Worm (Caenorhabditis elegans): Measurements from ENCODE around the gene puf-11.

The puf-11 gene

ce11 chrIV:6383970-6384369, 37.4 kb upstream of the puf-11 start, which contains the start of gene shl-1:
Gene shl-1 (minus strand): TSS chrIV:6384070.
- TF ChIP-seq ceh-13 (GFP tag; optimal IDR thresholded peaks at IDR 0.05), result no peak
- TF ChIP-seq F13C5.2 (tag; optimal IDR thresholded peaks at IDR 0.05), result no peak
- TF ChIP-seq sea-1 (GFP tag; conservative IDR thresholded peaks at IDR 0.05), result no peak
- no peak for TF ChIP-seq scrt-1 (GFP tag; IDR thresholded peaks at IDR 0.05)
- TF ChIP-seq tbx-11 (GFP tag; IDR thresholded peaks at IDR 0.05), result no peak
- no peak for TF ChIP-seq flt-1 (GFP tag; IDR thresholded peaks at IDR 0.05)
- no peak for TF ChIP-seq tra-4 (tag; optimal IDR thresholded peaks at IDR 0.05)
- no peak for TF ChIP-seq aly-1 (tag; optimal IDR thresholded peaks at IDR 0.05)
- TF ChIP-seq hnd-1 (tag; optimal IDR thresholded peaks at IDR 0.05), result no peak
- TF ChIP-seq pes-1 (GFP tag; IDR thresholded peaks at IDR 0.05), result no peak
- no peak for TF ChIP-seq ets-7 (tag; optimal IDR thresholded peaks at IDR 0.05)
- no peak for TF ChIP-seq tbx-37 (GFP tag; conservative IDR thresholded peaks at IDR 0.05)
- TF ChIP-seq ama-1 (optimal IDR thresholded peaks at IDR 0.05), result no peak
- TF ChIP-seq ceh-36 (tag; optimal IDR thresholded peaks at IDR 0.05), result no peak
- no peak for TF ChIP-seq B0310.2 (tag; optimal IDR thresholded peaks at IDR 0.05)

DNA sequence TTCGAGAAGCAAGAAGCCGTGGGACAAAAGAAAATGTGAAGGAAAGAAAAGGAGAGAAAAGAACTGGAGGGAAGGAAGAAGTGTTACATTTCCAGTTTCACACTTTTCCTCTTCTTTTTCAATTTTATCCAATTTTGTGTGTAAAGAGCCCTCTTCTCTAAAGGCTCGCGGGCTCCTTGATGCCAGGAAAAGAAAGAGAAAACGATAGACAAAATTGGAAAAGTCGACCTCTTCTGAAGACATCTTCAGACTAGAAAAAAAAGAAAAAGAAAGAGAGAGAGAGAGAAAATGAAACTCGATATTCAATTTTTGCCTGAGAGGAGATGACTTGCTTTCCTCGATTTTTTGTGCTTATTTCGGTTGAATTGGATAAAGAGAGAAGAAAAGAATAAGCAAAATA, 36.4 kb upstream of the puf-11 start:
- TF ChIP-seq pes-1 (GFP tag; IDR thresholded peaks at IDR 0.05), result no peak
- no peak for TF ChIP-seq sea-1 (GFP tag; conservative IDR thresholded peaks at IDR 0.05)
- TF ChIP-seq ets-7 (tag; optimal IDR thresholded peaks at IDR 0.05), result no peak
- TF ChIP-seq ceh-13 (GFP tag; optimal IDR thresholded peaks at IDR 0.05), result no peak
- TF ChIP-seq F13C5.2 (tag; optimal IDR thresholded peaks at IDR 0.05), result no peak
- no peak for TF ChIP-seq flt-1 (GFP tag; IDR thresholded peaks at IDR 0.05)
- TF ChIP-seq ceh-36 (tag; optimal IDR thresholded peaks at IDR 0.05), result no peak
- no peak for TF ChIP-seq hmg-4 (GFP tag; optimal IDR thresholded peaks at IDR 0.05)
- TF ChIP-seq tbx-11 (GFP tag; IDR thresholded peaks at IDR 0.05), result no peak
- TF ChIP-seq ama-1 (optimal IDR thresholded peaks at IDR 0.05), result no peak

DNA sequence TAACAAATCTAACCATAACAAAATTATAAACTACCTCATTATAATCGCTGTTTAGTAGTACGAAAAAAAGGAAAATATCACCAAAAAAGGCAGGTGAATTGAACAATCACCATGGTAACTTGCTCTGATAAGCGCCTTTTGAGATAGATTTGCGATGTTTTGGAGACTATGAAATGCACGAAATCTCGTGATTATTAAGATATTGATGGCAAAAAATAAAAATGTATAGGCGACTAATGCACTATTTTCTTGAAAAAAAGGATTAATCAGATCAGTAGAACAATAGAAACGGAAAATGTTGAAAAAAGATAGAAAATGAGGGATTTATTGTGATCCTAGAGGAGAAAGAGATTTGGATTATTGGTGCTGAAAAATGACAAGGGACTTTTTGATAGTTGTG, 32.8 kb upstream of the puf-11 start:
- TF ChIP-seq sea-1 (GFP tag; conservative IDR thresholded peaks at IDR 0.05), result no peak
- TF ChIP-seq hmbx-1 (tag; optimal IDR thresholded peaks at IDR 0.05), result no peak
- TF ChIP-seq pes-1 (GFP tag; IDR thresholded peaks at IDR 0.05), result no peak
- no peak for TF ChIP-seq tbx-37 (GFP tag; conservative IDR thresholded peaks at IDR 0.05)
- TF ChIP-seq B0310.2 (tag; optimal IDR thresholded peaks at IDR 0.05), result no peak
- no peak for TF ChIP-seq F13C5.2 (tag; optimal IDR thresholded peaks at IDR 0.05)
- no peak for TF ChIP-seq aly-1 (tag; optimal IDR thresholded peaks at IDR 0.05)
- no peak for TF ChIP-seq ceh-13 (GFP tag; optimal IDR thresholded peaks at IDR 0.05)
- TF ChIP-seq ama-1 (optimal IDR thresholded peaks at IDR 0.05), result no peak
- no peak for TF ChIP-seq scrt-1 (GFP tag; IDR thresholded peaks at IDR 0.05)
- no peak for TF ChIP-seq hmg-4 (GFP tag; optimal IDR thresholded peaks at IDR 0.05)
- TF ChIP-seq tbx-11 (GFP tag; IDR thresholded peaks at IDR 0.05), result no peak
- no peak for TF ChIP-seq ets-7 (tag; optimal IDR thresholded peaks at IDR 0.05)
- no peak for TF ChIP-seq tra-4 (tag; optimal IDR thresholded peaks at IDR 0.05)

ce11 chrIV:6391566-6391965, 29.8 kb upstream of the puf-11 start:
- TF ChIP-seq sea-1 (GFP tag; conservative IDR thresholded peaks at IDR 0.05), result no peak
- TF ChIP-seq aly-1 (tag; optimal IDR thresholded peaks at IDR 0.05), result no peak
- no peak for TF ChIP-seq ama-1 (optimal IDR thresholded peaks at IDR 0.05)
- TF ChIP-seq tra-4 (tag; optimal IDR thresholded peaks at IDR 0.05), result no peak
- no peak for TF ChIP-seq tbx-37 (GFP tag; conservative IDR thresholded peaks at IDR 0.05)
- TF ChIP-seq ceh-13 (GFP tag; optimal IDR thresholded peaks at IDR 0.05), result no peak
- TF ChIP-seq scrt-1 (GFP tag; IDR thresholded peaks at IDR 0.05), result no peak
- no peak for TF ChIP-seq hnd-1 (tag; optimal IDR thresholded peaks at IDR 0.05)
- no peak for TF ChIP-seq hmbx-1 (tag; optimal IDR thresholded peaks at IDR 0.05)
- no peak for TF ChIP-seq ets-7 (tag; optimal IDR thresholded peaks at IDR 0.05)
- no peak for TF ChIP-seq flt-1 (GFP tag; IDR thresholded peaks at IDR 0.05)
- TF ChIP-seq B0310.2 (tag; optimal IDR thresholded peaks at IDR 0.05), result no peak
- no peak for TF ChIP-seq ceh-36 (tag; optimal IDR thresholded peaks at IDR 0.05)
- TF ChIP-seq pes-1 (GFP tag; IDR thresholded peaks at IDR 0.05), result no peak
- no peak for TF ChIP-seq F13C5.2 (tag; optimal IDR thresholded peaks at IDR 0.05)
- TF ChIP-seq tbx-11 (GFP tag; IDR thresholded peaks at IDR 0.05), result no peak
- TF ChIP-seq hmg-4 (GFP tag; optimal IDR thresholded peaks at IDR 0.05), result no peak

- TF ChIP-seq hmg-4 (GFP tag; optimal IDR thresholded peaks at IDR 0.05) (no peak), ama-1 (optimal IDR thresholded peaks at IDR 0.05) (no peak), hnd-1 (tag; optimal IDR thresholded peaks at IDR 0.05) (no peak), ets-7 (tag; optimal IDR thresholded peaks at IDR 0.05) (no peak), tbx-37 (GFP tag; conservative IDR thresholded peaks at IDR 0.05) (no peak), flt-1 (GFP tag; IDR thresholded peaks at IDR 0.05) (no peak), hmbx-1 (tag; optimal IDR thresholded peaks at IDR 0.05) (no peak), B0310.2 (tag; optimal IDR thresholded peaks at IDR 0.05) (no peak), ceh-36 (tag; optimal IDR thresholded peaks at IDR 0.05) (no peak), F13C5.2 (tag; optimal IDR thresholded peaks at IDR 0.05) (no peak), scrt-1 (GFP tag; IDR thresholded peaks at IDR 0.05) (no peak), pes-1 (GFP tag; IDR thresholded peaks at IDR 0.05) (no peak), tra-4 (tag; optimal IDR thresholded peaks at IDR 0.05) (no peak), tbx-11 (GFP tag; IDR thresholded peaks at IDR 0.05) (no peak), ceh-13 (GFP tag; optimal IDR thresholded peaks at IDR 0.05) (no peak)
Observed at ce11 chrIV:6393329-6393728, 28.1 kb upstream of the puf-11 start.

- TF ChIP-seq hmbx-1 (tag; optimal IDR thresholded peaks at IDR 0.05), result no peak
- no peak for TF ChIP-seq ama-1 (optimal IDR thresholded peaks at IDR 0.05)
Observed at ce11 chrIV:6395190-6395589, 26.2 kb upstream of the puf-11 start.

ce11 chrIV:6402386-6402905, 18.9 kb upstream of the puf-11 start, which contains the start of gene sfrp-1:
Gene sfrp-1 (minus strand): TSS chrIV:6402436.
- TF ChIP-seq tbx-11 (GFP tag; IDR thresholded peaks at IDR 0.05) (no peak), B0310.2 (tag; optimal IDR thresholded peaks at IDR 0.05) (no peak)

DNA sequence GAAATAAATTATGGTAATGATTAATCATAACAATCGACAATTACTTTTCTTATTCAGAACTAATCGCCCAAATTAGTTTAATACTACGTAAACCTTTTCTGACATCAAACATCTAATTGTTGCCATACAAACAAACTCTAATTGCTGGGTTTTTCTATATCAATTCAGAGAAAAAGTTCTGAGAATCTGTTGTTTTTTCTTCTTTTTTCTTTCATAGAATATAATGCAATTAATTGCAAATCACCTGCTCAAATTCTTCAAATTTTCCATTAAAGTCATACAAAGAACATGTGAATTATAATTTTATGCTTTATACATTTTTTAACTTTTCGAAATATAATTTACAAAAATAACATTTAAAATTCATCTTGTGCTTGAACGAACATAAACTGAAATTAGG, 18.0 kb upstream of the puf-11 start:
- TF ChIP-seq ama-1 (optimal IDR thresholded peaks at IDR 0.05) (no peak), hnd-1 (tag; optimal IDR thresholded peaks at IDR 0.05) (no peak), pes-1 (GFP tag; IDR thresholded peaks at IDR 0.05) (no peak), tbx-37 (GFP tag; conservative IDR thresholded peaks at IDR 0.05) (no peak), aly-1 (tag; optimal IDR thresholded peaks at IDR 0.05) (no peak), hmg-4 (GFP tag; optimal IDR thresholded peaks at IDR 0.05) (no peak), F13C5.2 (tag; optimal IDR thresholded peaks at IDR 0.05) (no peak), flt-1 (GFP tag; IDR thresholded peaks at IDR 0.05) (no peak), ceh-36 (tag; optimal IDR thresholded peaks at IDR 0.05) (no peak), ets-7 (tag; optimal IDR thresholded peaks at IDR 0.05) (no peak), tra-4 (tag; optimal IDR thresholded peaks at IDR 0.05) (no peak), sea-1 (GFP tag; conservative IDR thresholded peaks at IDR 0.05) (no peak), ceh-13 (GFP tag; optimal IDR thresholded peaks at IDR 0.05) (no peak), hmbx-1 (tag; optimal IDR thresholded peaks at IDR 0.05) (no peak)
